Fruit fly (Drosophila melanogaster) whole organism, embryonic: ENCODE results near the gene ova.

Experiments used
- CG10147 ChIP-seq: fragments of 200-800 bp; sonication (Bioruptor generic); optimal IDR thresholded peaks from 2 replicates; lab custom pipeline; 2019; ENCODE audit warnings: missing biosample characterization, mild to moderate bottlenecking, missing genetic modification characterization, moderate library complexity
- CG11456 ChIP-seq: fragments of 200-800 bp; sonication (Bioruptor generic); IDR thresholded peaks from 3 replicates; pipeline ENCODE4 v1.3.6; 2022; ENCODE audit warnings: missing biosample characterization, missing genetic modification characterization
- CG12155 ChIP-seq: fragments of 200-800 bp; sonication (Bioruptor generic); optimal IDR thresholded peaks from 3 replicates; lab custom pipeline; 2016; ENCODE audit warnings: missing biosample characterization, missing genetic modification characterization
- CG12219 ChIP-seq: fragments of 200-800 bp; sonication (Bioruptor generic); optimal IDR thresholded peaks from 3 replicates; lab custom pipeline; 2018; ENCODE audit warnings: missing biosample characterization, mild to moderate bottlenecking, missing genetic modification characterization
- CG12769 ChIP-seq: fragments of 200-800 bp; sonication (Bioruptor generic); optimal IDR thresholded peaks from 2 replicates; lab custom pipeline; 2019; ENCODE audit warnings: missing biosample characterization, mild to moderate bottlenecking, missing genetic modification characterization, moderate library complexity
- CG14441 ChIP-seq: fragments of 200-800 bp; sonication (Bioruptor generic); IDR thresholded peaks from 2 replicates; pipeline ENCODE4 v1.3.6; 2022; ENCODE audit warnings: missing biosample characterization, missing genetic modification characterization
- CG16813 ChIP-seq: fragments of 200-800 bp; sonication (Bioruptor generic); IDR thresholded peaks from 3 replicates; pipeline ENCODE4 v1.3.6; 2022; ENCODE audit warnings: missing biosample characterization, missing genetic modification characterization; ENCODE audit not compliant: partially characterized antibody
- CG17568 ChIP-seq: fragments of 200-800 bp; sonication (Bioruptor generic); optimal IDR thresholded peaks from 2 replicates; lab custom pipeline; 2018; ENCODE audit warnings: missing biosample characterization, mild to moderate bottlenecking, missing genetic modification characterization, moderate library complexity
- CG17612 ChIP-seq: fragments of 200-800 bp; sonication (Bioruptor generic); IDR thresholded peaks from 2 replicates; pipeline ENCODE4 v1.3.6; 2022; ENCODE audit warnings: missing biosample characterization, missing genetic modification characterization
- CG2889 ChIP-seq: fragments of 200-800 bp; sonication (Bioruptor generic); IDR thresholded peaks from 3 replicates; pipeline ENCODE4 v1.3.6; 2022; ENCODE audit warnings: missing biosample characterization, missing genetic modification characterization
- CG31224 ChIP-seq: fragments of 200-800 bp; sonication (Bioruptor generic); IDR thresholded peaks from 2 replicates; pipeline ENCODE4 v1.3.6; 2022; ENCODE audit warnings: missing biosample characterization, missing genetic modification characterization
- CG33557 ChIP-seq: fragments of 200-800 bp; sonication (Bioruptor generic); optimal IDR thresholded peaks from 2 replicates; lab custom pipeline; 2019; ENCODE audit warnings: missing biosample characterization, mild to moderate bottlenecking, missing genetic modification characterization, moderate library complexity
- CG34376 ChIP-seq: fragments of 200-800 bp; sonication (Bioruptor generic); optimal IDR thresholded peaks from 2 replicates; lab custom pipeline; 2018; ENCODE audit warnings: missing biosample characterization, mild to moderate bottlenecking, missing genetic modification characterization
- CG7357 ChIP-seq: fragments of 200-800 bp; sonication (Bioruptor generic); IDR thresholded peaks from 3 replicates; pipeline ENCODE4 v1.3.6; 2022; ENCODE audit warnings: missing biosample characterization, missing genetic modification characterization
- CG7556 ChIP-seq: fragments of 200-800 bp; sonication (Bioruptor generic); optimal IDR thresholded peaks from 2 replicates; lab custom pipeline; 2017; ENCODE audit warnings: missing biosample characterization, mild to moderate bottlenecking, missing genetic modification characterization
- Drgx ChIP-seq: fragments of 200-800 bp; sonication (Bioruptor generic); IDR thresholded peaks from 2 replicates; pipeline ENCODE4 v1.3.6; 2022; ENCODE audit warnings: missing biosample characterization, missing genetic modification characterization
- H2.0 ChIP-seq: fragments of 200-800 bp; sonication (Bioruptor generic); IDR thresholded peaks from 2 replicates; pipeline ENCODE4 v1.3.6; 2022; ENCODE audit warnings: missing biosample characterization, missing genetic modification characterization
- HLH54F ChIP-seq: fragments of 200-800 bp; sonication (Bioruptor generic); optimal IDR thresholded peaks from 3 replicates; lab custom pipeline; 2016; ENCODE audit warnings: missing biosample characterization, missing genetic modification characterization
- Hey ChIP-seq: fragments of 200-800 bp; sonication (Bioruptor generic); optimal IDR thresholded peaks from 3 replicates; lab custom pipeline; 2018; ENCODE audit warnings: missing biosample characterization, mild to moderate bottlenecking, missing genetic modification characterization
- Hr78 ChIP-seq, 2 experiments: fragments of 200-800 bp in 1 of 2; fragments of >200 bp in 1 of 2; sonication (Bioruptor generic) in 1 of 2; optimal IDR thresholded peaks; 2 replicates each; lab custom pipeline; 2017 to 2019; ENCODE audit warnings: missing biosample characterization in 2 of 2, missing genetic modification characterization in 2 of 2, mild to moderate bottlenecking in 1 of 2, moderate library complexity in 1 of 2
- Med ChIP-seq: fragments of 200-800 bp; sonication (Bioruptor generic); peaks from one replicate; lab custom pipeline; 2016; ENCODE audit warnings: missing biosample characterization, missing genetic modification characterization, mild to moderate bottlenecking, inconsistent platforms, moderate library complexity
- NC2β ChIP-seq: fragments of 200-800 bp; sonication (Bioruptor generic); optimal IDR thresholded peaks from 2 replicates; lab custom pipeline; 2016; ENCODE audit warnings: missing biosample characterization, missing genetic modification characterization
- NK7.1 ChIP-seq: fragments of 200-800 bp; sonication (Bioruptor generic); optimal IDR thresholded peaks from 3 replicates; lab custom pipeline; 2016; ENCODE audit warnings: missing biosample characterization, missing genetic modification characterization
- Nf-YB ChIP-seq: fragments of 200-800 bp; sonication (Bioruptor generic); optimal IDR thresholded peaks from 3 replicates; lab custom pipeline; 2019; ENCODE audit warnings: missing biosample characterization, mild to moderate bottlenecking, missing genetic modification characterization, moderate library complexity
- NfI ChIP-seq: fragments of 200-800 bp; sonication (Bioruptor generic); optimal IDR thresholded peaks from 3 replicates; lab custom pipeline; 2018; ENCODE audit warnings: missing biosample characterization, mild to moderate bottlenecking, missing genetic modification characterization, moderate library complexity
- Ravus ChIP-seq: fragments of 200-800 bp; sonication (Bioruptor generic); IDR thresholded peaks from 2 replicates; pipeline ENCODE4 v1.3.6; 2022; ENCODE audit warnings: missing biosample characterization, missing genetic modification characterization
- al ChIP-seq: fragments of 200-800 bp; sonication (Bioruptor generic); IDR thresholded peaks from 2 replicates; pipeline ENCODE4 v1.3.6; 2022; ENCODE audit warnings: missing biosample characterization, missing genetic modification characterization
- bowl ChIP-seq: fragments of 200-800 bp; sonication (Bioruptor generic); IDR thresholded peaks from 2 replicates; pipeline ENCODE4 v1.3.6; 2022; ENCODE audit warnings: missing biosample characterization, missing genetic modification characterization
- br ChIP-seq: fragments of >200 bp; optimal IDR thresholded peaks from 2 replicates; lab custom pipeline; 2017
- cad ChIP-seq: fragments of >200 bp; optimal IDR thresholded peaks from 2 replicates; lab custom pipeline; 2017; ENCODE audit warnings: missing biosample characterization, missing genetic modification characterization
- ci ChIP-seq: fragments of 200-800 bp; sonication (Bioruptor generic); IDR thresholded peaks from 3 replicates; pipeline ENCODE4 v1.3.6; 2022; ENCODE audit warnings: missing biosample characterization, missing genetic modification characterization
- grn ChIP-seq: fragments of 200-800 bp; sonication (Bioruptor generic); optimal IDR thresholded peaks from 3 replicates; lab custom pipeline; 2017; ENCODE audit warnings: missing biosample characterization, missing genetic modification characterization
- ham ChIP-seq: fragments of 200-800 bp; sonication (Bioruptor generic); IDR thresholded peaks from 2 replicates; pipeline ENCODE4 v1.3.6; 2022; ENCODE audit warnings: missing biosample characterization, missing genetic modification characterization
- hb ChIP-seq: fragments of 200-800 bp; sonication (Bioruptor generic); IDR thresholded peaks from 3 replicates; pipeline ENCODE4 v1.3.6; 2022; ENCODE audit warnings: missing biosample characterization, missing genetic modification characterization; ENCODE audit not compliant: partially characterized antibody
- hbn ChIP-seq: fragments of 200-800 bp; sonication (Bioruptor generic); IDR thresholded peaks from 2 replicates; pipeline ENCODE4 v1.3.6; 2022; ENCODE audit warnings: missing biosample characterization, missing genetic modification characterization; ENCODE audit not compliant: partially characterized antibody
- ind ChIP-seq: fragments of 200-800 bp; sonication (Bioruptor generic); optimal IDR thresholded peaks from 3 replicates; lab custom pipeline; 2016; ENCODE audit warnings: missing biosample characterization, missing genetic modification characterization
- lov ChIP-seq, 2 experiments: fragments of 200-800 bp in 1 of 2; fragments of >200 bp in 1 of 2; sonication (Bioruptor generic) in 1 of 2; IDR thresholded peaks in 1 of 2; optimal IDR thresholded peaks in 1 of 2; 2 replicates in 1 of 2; 3 replicates in 1 of 2; pipeline versions ENCODE4 v1.3.6 to Lab custom; 2017 to 2022; ENCODE audit warnings: missing biosample characterization in 1 of 2, missing genetic modification characterization in 1 of 2
- nerfin-2 ChIP-seq: fragments of 200-800 bp; sonication (Bioruptor generic); IDR thresholded peaks from 2 replicates; pipeline ENCODE4 v1.3.6; 2022; ENCODE audit warnings: missing biosample characterization, missing genetic modification characterization; ENCODE audit not compliant: partially characterized antibody
- rib ChIP-seq: fragments of 200-800 bp; sonication (Bioruptor generic); IDR thresholded peaks from 2 replicates; pipeline ENCODE4 v1.3.6; 2022; ENCODE audit warnings: missing biosample characterization, missing genetic modification characterization
- sc ChIP-seq, 3 experiments: fragments of >200 bp in 2 of 3; fragments of 200-800 bp in 1 of 3; sonication (Bioruptor generic) in 1 of 3; optimal IDR thresholded peaks; 2 replicates in 2 of 3; 3 replicates in 1 of 3; lab custom pipeline; 2017; ENCODE audit warnings: mild to moderate bottlenecking in 1 of 3, missing biosample characterization in 1 of 3, missing genetic modification characterization in 1 of 3, missing genetic modification reagents in 1 of 3
- schlank ChIP-seq: fragments of 200-800 bp; sonication (Bioruptor generic); optimal IDR thresholded peaks from 2 replicates; lab custom pipeline; 2018; ENCODE audit warnings: missing biosample characterization, mild to moderate bottlenecking, missing genetic modification characterization
- sens ChIP-seq: fragments of 200-800 bp; sonication (Bioruptor generic); peaks from one replicate; lab custom pipeline; 2016; ENCODE audit warnings: missing biosample characterization, missing genetic modification characterization
- sob ChIP-seq: fragments of 200-800 bp; sonication (Bioruptor generic); IDR thresholded peaks from 2 replicates; pipeline ENCODE4 v1.3.6; 2022; ENCODE audit warnings: missing biosample characterization, missing genetic modification characterization
- unpg ChIP-seq: fragments of 200-800 bp; sonication (Bioruptor generic); optimal IDR thresholded peaks from 3 replicates; lab custom pipeline; 2018; ENCODE audit warnings: missing biosample characterization, mild to moderate bottlenecking, missing genetic modification characterization, moderate library complexity
- wek ChIP-seq: fragments of 200-800 bp; sonication (Bioruptor generic); optimal IDR thresholded peaks from 3 replicates; lab custom pipeline; 2018; ENCODE audit warnings: missing biosample characterization, mild to moderate bottlenecking, missing genetic modification characterization, moderate library complexity
- zen2 ChIP-seq: fragments of 200-800 bp; sonication (Bioruptor generic); IDR thresholded peaks from 3 replicates; pipeline ENCODE4 v1.3.6; 2022; ENCODE audit warnings: missing biosample characterization, missing genetic modification characterization; ENCODE audit not compliant: partially characterized antibody
- zfh1 ChIP-seq: fragments of 200-800 bp; sonication (Bioruptor generic); IDR thresholded peaks from 3 replicates; pipeline ENCODE4 v1.3.6; 2022; ENCODE audit warnings: missing biosample characterization, missing genetic modification characterization

The ova gene

dm6 chr2L:10203933-10204509 lies 27.5 kb downstream of the ova start, which contains the start of gene CG34159 (continued):
- no peak for TF ChIP-seq Nf-YB
- no peak for TF ChIP-seq Hr78 (GFP tag; optimal IDR thresholded peaks at IDR 0.05; lab: Kevin White, UChicago)
- peak; percentile 22 for TF ChIP-seq Med
- no peak for TF ChIP-seq CG12155 (GFP tag; lab: Kevin White, UChicago)
- no peak for TF ChIP-seq NC2β (GFP tag; lab: Kevin White, UChicago)
- TF ChIP-seq grn (GFP tag; lab: Kevin White, UChicago), result no peak
- TF ChIP-seq Hey (tag; lab: Kevin White, UChicago), result no peak

DNA sequence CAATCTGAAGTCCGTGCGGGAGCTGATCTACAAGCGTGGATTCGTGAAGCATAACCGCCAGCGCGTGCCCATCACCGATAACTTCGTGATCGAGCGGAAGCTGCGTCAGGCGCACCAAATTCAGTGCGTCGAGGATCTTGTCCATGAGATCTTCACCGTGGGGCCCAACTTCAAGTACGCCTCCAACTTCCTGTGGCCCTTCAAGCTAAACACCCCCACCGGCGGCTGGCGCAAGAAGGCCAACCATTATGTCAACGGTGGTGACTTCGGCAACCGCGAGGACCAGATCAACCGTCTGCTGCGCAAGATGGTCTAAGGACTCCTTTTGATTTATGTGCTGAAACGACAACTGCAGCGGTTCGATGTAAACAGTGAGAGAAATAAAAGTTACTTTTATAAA lies 29.7 kb downstream of the ova start:
- TF ChIP-seq Nf-YB (no peak), Ravus (GFP tag; lab: Robert Waterston, UW) (no peak), nerfin-2 (0 out of 2 replicates have a peak, but pooled peaks have one; percentile 35), CG16813 (GFP tag; lab: Robert Waterston, UW) (0 out of 3 replicates have a peak, but pooled peaks have one; percentile 9), zen2 (GFP tag; lab: Robert Waterston, UW) (no peak), CG7556 (no peak), CG10147 (GFP tag; lab: Kevin White, UChicago) (no peak), br (lab: Kevin White, UChicago) (no peak), CG31224 (GFP tag; lab: Robert Waterston, UW) (no peak), unpg (no peak), CG14441 (GFP tag; lab: Robert Waterston, UW) (0 out of 2 replicates have a peak, but pooled peaks have one; percentile 10), CG2889 (no peak), CG7357 (GFP tag; lab: Robert Waterston, UW) (0 out of 3 replicates have a peak, but pooled peaks have one; percentile 11), Med (peak; percentile 62), hb (GFP tag; lab: Robert Waterston, UW) (0 out of 3 replicates have a peak, but pooled peaks have one; percentile 19), CG17612 (GFP tag; lab: Robert Waterston, UW) (peak; percentile 45; the same call in 1 of the 2 replicates), ci (peak; percentile 13; the same call in 1 of the 3 replicates), CG11456 (GFP tag; lab: Robert Waterston, UW) (peak; percentile 69; the same call in 1 of the 3 replicates), ham (GFP tag; lab: Robert Waterston, UW) (no peak), sens (GFP tag; lab: Kevin White, UChicago) (no peak), lov (optimal IDR thresholded peaks at IDR 0.05; lab: Kevin White, UChicago) (no peak), lov (GFP tag; IDR thresholded peaks at IDR 0.05; lab: Robert Waterston, UW) (0 out of 3 replicates have a peak, but pooled peaks have one; percentile 23), al (GFP tag; lab: Robert Waterston, UW) (no peak), sob (GFP tag; lab: Robert Waterston, UW) (0 out of 2 replicates have a peak, but pooled peaks have one; percentile 44)

DNA sequence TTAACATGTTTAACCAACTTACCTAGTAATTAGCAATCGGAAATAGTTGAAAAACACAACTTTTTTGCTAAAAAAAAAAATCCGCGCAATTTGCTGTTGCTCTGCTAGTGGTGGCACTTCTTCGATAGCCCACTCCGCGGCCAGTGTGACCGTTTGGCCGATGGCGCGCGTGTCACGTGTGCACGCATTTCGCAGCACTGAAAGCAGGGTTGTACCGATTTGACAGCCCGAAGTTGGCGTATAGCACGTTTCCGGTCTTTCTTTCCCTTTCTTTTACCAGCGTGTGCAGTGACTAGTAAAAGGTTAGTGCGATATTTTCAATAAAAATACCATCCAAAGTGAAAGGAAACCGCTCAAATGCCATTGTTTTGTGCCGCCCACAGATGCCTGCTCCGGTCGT lies 30.6 kb downstream of the ova start, which contains the start of the genes Ripalpha and RpL7:
Gene Ripalpha (minus strand): TSS at position 128 of the 400 bp plus-strand sequence.
Gene RpL7 (plus strand): TSS at position 158 of the 400 bp plus-strand sequence.
- TF ChIP-seq CG34376 (peak; percentile 99), CG33557 (peak; percentile 94), cad (GFP tag; lab: Kevin White, UChicago) (no peak), NK7.1 (GFP tag; lab: Kevin White, UChicago) (peak; percentile 95), zfh1 (GFP tag; lab: Robert Waterston, UW) (peak; percentile 99), CG17568 (GFP tag; lab: Kevin White, UChicago) (peak; percentile 95), rib (peak; percentile 98), ind (GFP tag; lab: Kevin White, UChicago) (peak; percentile 94), hbn (GFP tag; lab: Robert Waterston, UW) (peak; percentile 81), sc (optimal IDR thresholded peaks at IDR 0.05; lab: Kevin White, UChicago) (no peak), sc (GFP tag; optimal IDR thresholded peaks at IDR 0.05; lab: Kevin White, UChicago) (peak; percentile 96), HLH54F (peak; percentile 98), wek (GFP tag; lab: Kevin White, UChicago) (peak; percentile 95), CG12219 (GFP tag; lab: Kevin White, UChicago) (peak; percentile 95), Drgx (GFP tag; lab: Robert Waterston, UW) (peak; percentile 84), schlank (tag; lab: Kevin White, UChicago) (peak; percentile 99), CG12769 (peak; percentile 98), NfI (peak; percentile 99), bowl (GFP tag; lab: Robert Waterston, UW) (peak; percentile 90), H2.0 (peak; percentile 94)
